Worm (Caenorhabditis elegans) whole organism, late embryonic: ENCODE measurements around the gene ddl-1.

Experiments used
- ahr-1 ChIP-seq: sonication (generic microtip); optimal IDR thresholded peaks from 2 replicates; lab custom pipeline; 2016; ENCODE audit warnings: missing genetic modification characterization, missing compliant biosample characterization
- ama-1 ChIP-seq: fragments of 150-350 bp; optimal IDR thresholded peaks from 2 replicates; lab custom pipeline; 2014
- ceh-6 ChIP-seq: fragments of 200-800 bp; sonication (Bioruptor generic); optimal IDR thresholded peaks from 2 replicates; lab custom pipeline; 2018; ENCODE audit warnings: mild to moderate bottlenecking, missing genetic modification characterization, missing compliant biosample characterization
- ceh-9 ChIP-seq: sonication (generic microtip); optimal IDR thresholded peaks from 2 replicates; lab custom pipeline; 2016; ENCODE audit warnings: mild to moderate bottlenecking, missing genetic modification characterization, inconsistent platforms, missing compliant biosample characterization
- che-1 ChIP-seq: sonication (generic microtip); optimal IDR thresholded peaks from 2 replicates; lab custom pipeline; 2016; ENCODE audit warnings: mild to moderate bottlenecking, missing genetic modification characterization, missing compliant biosample characterization
- elt-2 ChIP-seq: sonication (generic microtip); optimal IDR thresholded peaks from 2 replicates; lab custom pipeline; 2016; ENCODE audit warnings: missing genetic modification reagents, missing genetic modification characterization, missing compliant biosample characterization
- pha-4 ChIP-seq: fragments of 150-350 bp; optimal IDR thresholded peaks from 2 replicates; lab custom pipeline; 2018; ENCODE audit warnings: missing biosample characterization, missing genetic modification reagents, missing genetic modification characterization
- sox-4 ChIP-seq: sonication (generic microtip); optimal IDR thresholded peaks from 2 replicates; lab custom pipeline; 2017; ENCODE audit warnings: mild to moderate bottlenecking, missing genetic modification characterization, inconsistent platforms, missing compliant biosample characterization
- tbx-2 ChIP-seq: sonication (generic microtip); optimal IDR thresholded peaks from 2 replicates; lab custom pipeline; 2016; ENCODE audit warnings: missing genetic modification characterization, missing compliant biosample characterization
- unc-3 ChIP-seq, 2 experiments: fragments of 200-800 bp in 1 of 2; sonication (Bioruptor generic) in 1 of 2; sonication (generic microtip) in 1 of 2; conservative IDR thresholded peaks in 1 of 2; optimal IDR thresholded peaks in 1 of 2; 2 replicates each; pipeline versions ENCODE4 v1.3.6 to Lab custom; 2016 to 2022; ENCODE audit warnings: missing compliant biosample characterization in 2 of 2, missing genetic modification characterization in 2 of 2, missing genetic modification reagents in 1 of 2
- zip-5 ChIP-seq: sonication (generic microtip); optimal IDR thresholded peaks from 2 replicates; lab custom pipeline; 2016; ENCODE audit warnings: missing genetic modification characterization, missing compliant biosample characterization

DNA sequence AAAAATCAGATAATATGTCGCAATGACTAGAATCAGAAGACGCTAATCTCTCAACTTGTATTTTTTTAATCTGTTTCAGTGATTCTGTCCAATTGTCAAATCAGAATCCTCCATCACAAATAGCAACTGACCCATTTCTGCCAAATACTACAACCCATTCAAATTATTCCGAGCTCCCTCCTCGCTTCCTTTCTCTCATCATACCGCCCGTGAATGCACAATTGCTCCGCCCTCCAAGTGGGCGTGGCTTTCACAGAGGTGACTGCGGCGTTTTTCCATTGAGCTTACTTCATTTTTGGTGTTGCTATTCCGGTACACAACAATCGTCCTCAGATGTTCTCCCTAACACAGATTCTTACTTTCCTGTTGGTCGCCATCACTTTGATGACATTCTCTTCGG, 32.5 kb upstream of the ddl-1 start, which contains the start of gene flp-27:
- TF ChIP-seq ceh-6 (GFP tag; lab: Kevin White, UChicago) (no peak), unc-3 (GFP tag; conservative IDR thresholded peaks at IDR 0.05; lab: Robert Waterston, UW) (no peak), unc-3 (tag; optimal IDR thresholded peaks at IDR 0.05; lab: Kevin White, UChicago) (no peak), ama-1 (lab: Kevin White, UChicago) (no peak), ceh-9 (tag; lab: Kevin White, UChicago) (no peak), zip-5 (tag; lab: Kevin White, UChicago) (no peak), sox-4 (tag; lab: Kevin White, UChicago) (no peak), pha-4 (tag; lab: Kevin White, UChicago) (no peak), elt-2 (tag; lab: Kevin White, UChicago) (no peak), ahr-1 (tag; lab: Kevin White, UChicago) (no peak), tbx-2 (tag; lab: Kevin White, UChicago) (no peak), che-1 (tag; lab: Kevin White, UChicago) (no peak)
